Worm (Caenorhabditis elegans): ENCODE measurements around the gene esyt-2.

Gene esyt-2

ce11 chrIII:6206161-6206853 is 24.5 kb downstream of the esyt-2 start, which contains the start of the genes sna-3 and rps-3 (continued):
- TF ChIP-seq ceh-48 (tag; optimal IDR thresholded peaks at IDR 0.05): no peak
- TF ChIP-seq ama-1 (optimal IDR thresholded peaks at IDR 0.05): no peak
- no peak for TF ChIP-seq gmeb-2 (tag; optimal IDR thresholded peaks at IDR 0.05)
- no peak for TF ChIP-seq mec-3 (tag; optimal IDR thresholded peaks at IDR 0.05; ENCODE audit: borderline replicate concordance)
- TF ChIP-seq dmd-4 (tag; optimal IDR thresholded peaks at IDR 0.05; ENCODE audit: borderline replicate concordance): no peak
- no peak for TF ChIP-seq hlh-6 (tag; optimal IDR thresholded peaks at IDR 0.05)

DNA sequence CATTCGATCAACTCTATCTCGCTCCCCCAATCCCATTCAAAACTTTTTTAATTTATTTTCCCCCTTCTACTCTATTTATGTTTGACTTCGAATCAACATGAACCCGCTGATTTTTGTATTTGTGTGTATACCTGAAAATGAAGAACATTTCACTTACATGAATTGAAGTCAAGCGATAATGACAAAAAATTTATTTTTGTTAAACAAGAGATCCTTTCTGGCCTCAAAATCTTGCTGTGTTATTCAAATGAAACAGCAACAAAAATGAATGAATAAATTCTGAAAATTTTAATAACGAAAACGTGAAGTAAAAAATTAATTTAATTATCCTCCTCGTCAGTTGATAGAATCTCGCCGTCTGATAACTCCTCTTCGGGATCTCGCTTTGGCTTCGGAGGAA is 28.3 kb downstream of the esyt-2 start:
- TF ChIP-seq pha-4 (tag; optimal IDR thresholded peaks at IDR 0.05): no peak
- TF ChIP-seq hlh-6 (tag; optimal IDR thresholded peaks at IDR 0.05): no peak

ce11 chrIII:6201325-6201724 is 29.4 kb downstream of the esyt-2 start:
- TF ChIP-seq ceh-24 (tag; optimal IDR thresholded peaks at IDR 0.05) (no peak), rnt-1 (tag; optimal IDR thresholded peaks at IDR 0.05) (no peak), ceh-19 (GFP tag; optimal IDR thresholded peaks at IDR 0.05) (no peak), pax-1 (tag; optimal IDR thresholded peaks at IDR 0.05) (no peak), ref-2 (tag; optimal IDR thresholded peaks at IDR 0.05) (no peak), unc-42 (tag; optimal IDR thresholded peaks at IDR 0.05) (no peak)

ce11 chrIII:6198378-6199234 is 32.2 kb downstream of the esyt-2 start, which contains the start of the genes C23G10.7 and rpn-2:
Gene C23G10.7 (minus strand): TSS chrIII:6198414.
Gene rpn-2 (plus strand): TSS chrIII:6199184.
- TF ChIP-seq dve-1 (tag; optimal IDR thresholded peaks at IDR 0.05): no peak
- TF ChIP-seq rnt-1 (tag; optimal IDR thresholded peaks at IDR 0.05): peak; percentile 40
- TF ChIP-seq ceh-48 (tag; optimal IDR thresholded peaks at IDR 0.05): peak; percentile 23
- no peak for TF ChIP-seq eyg-1 (tag; optimal IDR thresholded peaks at IDR 0.05)
- peak; percentile 10 for TF ChIP-seq unc-42 (tag; optimal IDR thresholded peaks at IDR 0.05)
- peak; percentile 17 for TF ChIP-seq nfya-1 (tag; optimal IDR thresholded peaks at IDR 0.05)
- TF ChIP-seq odd-2 (tag; optimal IDR thresholded peaks at IDR 0.05): no peak
- TF ChIP-seq lim-6 (tag; optimal IDR thresholded peaks at IDR 0.05): no peak

DNA sequence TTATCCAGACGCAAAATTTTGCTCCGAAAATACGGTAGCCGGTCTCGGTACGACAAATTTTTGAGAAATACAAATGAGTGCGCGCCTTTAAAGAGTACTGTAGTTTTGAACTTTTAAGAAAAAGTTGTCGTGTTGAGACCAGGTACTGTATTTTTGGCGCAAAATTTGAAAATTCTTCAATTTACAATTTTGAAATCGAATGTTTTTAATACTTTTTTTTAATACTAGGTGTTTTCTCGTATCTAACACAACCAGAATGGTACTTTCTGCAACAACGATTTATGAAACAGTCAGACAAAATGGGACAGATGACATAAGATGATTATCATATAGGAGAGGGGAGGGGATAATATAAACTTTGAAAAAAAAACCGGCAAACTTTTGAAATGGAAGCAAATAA is 35.1 kb downstream of the esyt-2 start:
- TF ChIP-seq ceh-19 (GFP tag; optimal IDR thresholded peaks at IDR 0.05): no peak
- no peak for TF ChIP-seq unc-42 (tag; optimal IDR thresholded peaks at IDR 0.05)
- no peak for TF ChIP-seq ets-4 (tag; optimal IDR thresholded peaks at IDR 0.05)
- TF ChIP-seq pha-4 (tag; optimal IDR thresholded peaks at IDR 0.05): no peak
- TF ChIP-seq fax-1 (tag; optimal IDR thresholded peaks at IDR 0.05): no peak
- no peak for TF ChIP-seq che-1 (tag; optimal IDR thresholded peaks at IDR 0.05)
- no peak for TF ChIP-seq hlh-13 (GFP tag; optimal IDR thresholded peaks at IDR 0.05)
- TF ChIP-seq pros-1 (tag; optimal IDR thresholded peaks at IDR 0.05): no peak
- TF ChIP-seq ahr-1 (tag; optimal IDR thresholded peaks at IDR 0.05): no peak
- no peak for TF ChIP-seq unc-86 (tag; optimal IDR thresholded peaks at IDR 0.05)
- TF ChIP-seq unc-55 (GFP tag; optimal IDR thresholded peaks at IDR 0.05): no peak
- no peak for TF ChIP-seq nhr-11 (tag; optimal IDR thresholded peaks at IDR 0.05)
- TF ChIP-seq eyg-1 (tag; optimal IDR thresholded peaks at IDR 0.05): no peak

DNA sequence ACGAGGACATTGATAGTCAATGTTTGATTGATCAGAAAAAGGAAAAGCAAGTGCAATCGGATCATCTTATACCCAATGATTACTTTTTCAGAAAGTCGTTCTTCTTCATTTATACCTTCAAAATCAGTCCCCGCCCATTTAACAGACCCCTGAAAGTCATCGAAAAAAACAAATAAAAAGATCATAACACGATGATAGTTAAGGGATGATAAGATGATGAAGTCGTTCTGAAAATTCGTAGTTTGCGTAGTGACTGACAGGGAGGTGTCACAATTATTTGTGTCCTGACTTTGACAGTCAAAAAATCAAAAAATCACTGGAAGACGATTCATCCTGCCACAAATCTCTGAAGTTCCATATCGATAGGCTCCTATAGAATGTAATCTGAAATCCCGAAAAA is 36.3 kb downstream of the esyt-2 start, which contains the start of gene ugt-66:
ugt-66 (minus strand) TSS at position 101 of the 400 bp plus-strand sequence.
- TF ChIP-seq eyg-1 (tag; optimal IDR thresholded peaks at IDR 0.05): no peak
- no peak for TF ChIP-seq hlh-13 (GFP tag; optimal IDR thresholded peaks at IDR 0.05)
- no peak for TF ChIP-seq lin-11 (tag; optimal IDR thresholded peaks at IDR 0.05)
- no peak for TF ChIP-seq elt-4 (tag; optimal IDR thresholded peaks at IDR 0.05)
- TF ChIP-seq che-1 (tag; optimal IDR thresholded peaks at IDR 0.05): no peak
- TF ChIP-seq nhr-232 (tag; optimal IDR thresholded peaks at IDR 0.05): no peak
- TF ChIP-seq ceh-9 (tag; optimal IDR thresholded peaks at IDR 0.05): no peak
- no peak for TF ChIP-seq unc-86 (tag; optimal IDR thresholded peaks at IDR 0.05)
- no peak for TF ChIP-seq sox-2 (GFP tag; IDR thresholded peaks at IDR 0.05)
- TF ChIP-seq pat-9 (tag; optimal IDR thresholded peaks at IDR 0.05): no peak
- no peak for TF ChIP-seq zip-5 (tag; optimal IDR thresholded peaks at IDR 0.05)
- TF ChIP-seq ttx-3 (tag; optimal IDR thresholded peaks at IDR 0.05): no peak
- no peak for TF ChIP-seq ceh-24 (tag; optimal IDR thresholded peaks at IDR 0.05)
- TF ChIP-seq pros-1 (tag; optimal IDR thresholded peaks at IDR 0.05): no peak
- no peak for TF ChIP-seq sox-4 (tag; optimal IDR thresholded peaks at IDR 0.05)
- TF ChIP-seq ceh-6 (GFP tag; optimal IDR thresholded peaks at IDR 0.05): no peak
- no peak for TF ChIP-seq ceh-34 (tag; optimal IDR thresholded peaks at IDR 0.05)
- no peak for TF ChIP-seq ceh-19 (GFP tag; optimal IDR thresholded peaks at IDR 0.05)
- no peak for TF ChIP-seq ceh-22 (tag; optimal IDR thresholded peaks at IDR 0.05)

Data from whole organism, late embryonic.